Worm (Caenorhabditis elegans): ENCODE data around the gene F17C11.4.

F17C11.4 gene

DNA sequence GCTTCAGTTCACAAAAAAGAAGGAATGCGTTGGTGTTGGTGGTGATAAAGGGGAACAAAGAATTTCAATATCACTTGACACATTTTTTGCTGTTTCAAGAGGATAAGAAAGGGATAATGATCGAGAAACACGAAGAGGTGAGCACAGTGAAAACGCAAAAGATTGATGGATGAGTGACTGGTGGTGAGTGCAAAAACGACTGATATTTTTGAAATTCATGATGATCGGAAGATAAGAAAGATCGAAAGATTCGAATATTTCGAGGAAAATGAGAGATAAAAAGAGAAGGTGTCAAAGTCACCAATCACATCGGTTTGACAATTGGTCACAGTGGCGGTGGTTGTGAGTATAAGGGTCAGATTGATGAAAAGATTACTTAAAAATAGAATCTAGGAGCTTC lies 35.7 kb upstream of the F17C11.4 start:
- TF ChIP-seq Y75B8A.6 (GFP tag; IDR thresholded peaks at IDR 0.05) (no peak), ceh-28 (tag; optimal IDR thresholded peaks at IDR 0.05) (no peak), egl-27 (tag; optimal IDR thresholded peaks at IDR 0.05) (no peak), snpc-1.2 (GFP tag; IDR thresholded peaks at IDR 0.05) (no peak), php-3 (GFP tag; IDR thresholded peaks at IDR 0.05) (no peak), nhr-28 (tag; optimal IDR thresholded peaks at IDR 0.05) (no peak), pha-4 (GFP tag; IDR thresholded peaks at IDR 0.05) (no peak), pha-4 (tag; optimal IDR thresholded peaks at IDR 0.05) (no peak), zfp-3 (GFP tag; conservative IDR thresholded peaks at IDR 0.05) (no peak), ZK546.5 (tag; optimal IDR thresholded peaks at IDR 0.05) (no peak), dmd-9 (GFP tag; IDR thresholded peaks at IDR 0.05) (no peak), F49E8.2 (tag; optimal IDR thresholded peaks at IDR 0.05; ENCODE audit: borderline replicate concordance) (no peak), sdz-12 (GFP tag; optimal IDR thresholded peaks at IDR 0.05) (no peak), dve-1 (tag; optimal IDR thresholded peaks at IDR 0.05; ENCODE audit: insufficient read depth) (no peak), lin-38 (GFP tag; IDR thresholded peaks at IDR 0.05) (no peak), nhr-76 (tag; optimal IDR thresholded peaks at IDR 0.05) (no peak), ceh-32 (tag; optimal IDR thresholded peaks at IDR 0.05; ENCODE audit: poor library complexity) (no peak), D1046.2 (GFP tag; IDR thresholded peaks at IDR 0.05) (no peak)

DNA sequence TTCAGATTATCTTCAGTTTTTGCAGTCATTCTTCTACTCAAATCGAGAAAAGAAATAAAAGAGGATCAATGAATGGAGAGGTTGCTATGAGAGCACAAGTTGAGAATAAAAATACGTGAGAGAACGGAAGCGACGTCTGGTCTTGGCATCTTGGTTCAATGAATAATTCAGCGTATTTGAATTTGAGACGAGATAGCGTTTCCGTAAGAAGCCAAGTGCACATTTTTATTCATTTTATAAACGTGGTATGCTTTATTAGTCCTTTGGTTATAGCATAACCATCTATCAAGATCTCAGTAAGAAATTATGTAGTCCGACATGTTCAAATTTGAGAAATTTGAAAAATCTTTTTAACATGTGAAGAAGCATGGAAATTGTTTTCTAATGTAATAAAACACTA lies 33.3 kb upstream of the F17C11.4 start, which contains the start of gene F58B4.2:
TSS of gene F58B4.2 (minus strand) at position 101 of the 400 bp plus-strand sequence.
- TF ChIP-seq arid-1 (GFP tag; conservative IDR thresholded peaks at IDR 0.05) = no peak
- no peak for TF ChIP-seq hlh-11 (tag; optimal IDR thresholded peaks at IDR 0.05)
- no peak for TF ChIP-seq ceh-62 (tag; optimal IDR thresholded peaks at IDR 0.05)
- TF ChIP-seq madf-5 (GFP tag; IDR thresholded peaks at IDR 0.05) = no peak
- no peak for TF ChIP-seq nhr-237 (tag; optimal IDR thresholded peaks at IDR 0.05)
- TF ChIP-seq ztf-11 (tag; optimal IDR thresholded peaks at IDR 0.05) = no peak
- no peak for TF ChIP-seq ctbp-1 (GFP tag; IDR thresholded peaks at IDR 0.05)
- TF ChIP-seq zfp-2 (tag; optimal IDR thresholded peaks at IDR 0.05) = no peak
- no peak for TF ChIP-seq spr-1 (tag; optimal IDR thresholded peaks at IDR 0.05)
- TF ChIP-seq daf-16 (GFP tag; optimal IDR thresholded peaks at IDR 0.05) = no peak
- TF ChIP-seq daf-16 (tag; optimal IDR thresholded peaks at IDR 0.05) = no peak

DNA sequence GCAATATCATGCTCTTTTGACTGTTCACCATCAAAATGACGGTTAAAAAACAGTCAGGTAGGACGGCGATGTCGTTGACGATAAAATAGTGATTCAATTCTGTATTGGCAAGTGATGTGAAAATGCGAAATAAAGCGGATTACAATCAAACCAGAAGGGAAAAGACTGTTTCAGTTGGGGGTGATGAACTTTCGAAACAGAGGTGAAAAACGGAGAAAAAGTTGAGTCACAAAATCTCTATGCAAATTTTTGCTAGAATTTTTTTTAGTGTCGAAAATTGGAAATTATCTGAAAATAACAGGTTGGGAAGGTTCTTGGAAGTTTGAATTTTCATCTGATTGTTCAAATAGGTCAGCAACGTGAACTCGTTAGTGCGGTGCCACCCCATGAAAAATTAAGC lies 29.9 kb upstream of the F17C11.4 start, which contains the start of gene nas-31:
TSS of gene nas-31 (minus strand) at position 101 of the 400 bp plus-strand sequence.
- TF ChIP-seq nhr-28 (tag; optimal IDR thresholded peaks at IDR 0.05) = no peak
- TF ChIP-seq sdz-12 (GFP tag; optimal IDR thresholded peaks at IDR 0.05) = no peak
- no peak for TF ChIP-seq dmd-8 (GFP tag; IDR thresholded peaks at IDR 0.05)
- TF ChIP-seq ceh-20 (GFP tag; IDR thresholded peaks at IDR 0.05) = no peak
- TF ChIP-seq unc-62 (GFP tag; optimal IDR thresholded peaks at IDR 0.05 in 1 of 2) = peak in 1 of 2 experiments; percentile 58
- no peak for TF ChIP-seq unc-62 (tag; optimal IDR thresholded peaks at IDR 0.05)
- no peak for TF ChIP-seq saeg-2 (GFP tag; IDR thresholded peaks at IDR 0.05)
- no peak for TF ChIP-seq zip-2 (tag; optimal IDR thresholded peaks at IDR 0.05)
- TF ChIP-seq madf-9 (GFP tag; conservative IDR thresholded peaks at IDR 0.05) = no peak
- TF ChIP-seq zag-1 (tag; optimal IDR thresholded peaks at IDR 0.05) = no peak
- no peak for TF ChIP-seq daf-12 (tag; optimal IDR thresholded peaks at IDR 0.05)
- TF ChIP-seq snpc-1.2 (GFP tag; IDR thresholded peaks at IDR 0.05) = no peak
- no peak for TF ChIP-seq lin-29 (GFP tag; IDR thresholded peaks at IDR 0.05)
- peak; percentile 36 for TF ChIP-seq aha-1 (tag)
- no peak for TF ChIP-seq F37D6.2 (tag; optimal IDR thresholded peaks at IDR 0.05)

Measured in whole organism, L4 larva.